Worm (Caenorhabditis elegans) whole organism, young adult: ENCODE data around the gene mre-11.

Source experiments
- B0019.2 ChIP-seq: fragments of 200-800 bp; sonication (Bioruptor generic); conservative IDR thresholded peaks from 2 replicates; pipeline ENCODE4 v1.3.6; 2022; ENCODE audit warnings: missing genetic modification reagents, missing genetic modification characterization, missing compliant biosample characterization
- C17E4.6 ChIP-seq: fragments of 200-800 bp; sonication (Bioruptor generic); IDR thresholded peaks from 2 replicates; pipeline ENCODE4 v1.3.6; 2022; ENCODE audit warnings: missing genetic modification reagents, missing genetic modification characterization, missing compliant biosample characterization
- F22D6.2 ChIP-seq: sonication (generic microtip); optimal IDR thresholded peaks from 2 replicates; lab custom pipeline; 2016; ENCODE audit warnings: mild to moderate bottlenecking, missing genetic modification characterization, missing compliant biosample characterization
- F23B12.7 ChIP-seq: sonication (generic microtip); optimal IDR thresholded peaks from 2 replicates; lab custom pipeline; 2017; ENCODE audit warnings: missing genetic modification characterization, mild to moderate bottlenecking, missing compliant biosample characterization, antibody characterized with exemption, moderate library complexity; ENCODE audit not compliant: insufficient read depth
- F39B2.1 ChIP-seq: fragments of 200-800 bp; sonication (Bioruptor generic); IDR thresholded peaks from 2 replicates; pipeline ENCODE4 v1.3.6; 2022; ENCODE audit warnings: missing genetic modification reagents, missing genetic modification characterization, missing compliant biosample characterization
- F49E8.2 ChIP-seq: sonication (generic microtip); optimal IDR thresholded peaks from 3 replicates; lab custom pipeline; 2017; ENCODE audit warnings: missing genetic modification characterization, mild to moderate bottlenecking, missing compliant biosample characterization, antibody characterized with exemption, moderate library complexity; ENCODE audit not compliant: insufficient read depth
- F57C9.4 ChIP-seq: sonication (generic microtip); optimal IDR thresholded peaks from 2 replicates; lab custom pipeline; 2017; ENCODE audit warnings: mild to moderate bottlenecking, missing genetic modification characterization, missing compliant biosample characterization
- Y53G8AR.9 ChIP-seq: fragments of 200-800 bp; sonication (Bioruptor generic); conservative IDR thresholded peaks from 2 replicates; pipeline ENCODE4 v1.3.6; 2022; ENCODE audit warnings: missing genetic modification reagents, missing genetic modification characterization, missing compliant biosample characterization
- atf-7 ChIP-seq: sonication (generic microtip); optimal IDR thresholded peaks from 2 replicates; lab custom pipeline; 2017; ENCODE audit warnings: mild to moderate bottlenecking, missing genetic modification characterization, missing compliant biosample characterization
- attf-6 ChIP-seq: fragments of 200-800 bp; sonication (Bioruptor generic); IDR thresholded peaks from 2 replicates; pipeline ENCODE4 v1.3.6; 2022; ENCODE audit warnings: missing genetic modification reagents, missing genetic modification characterization, missing compliant biosample characterization
- bed-1 ChIP-seq: fragments of 200-800 bp; sonication (Bioruptor generic); IDR thresholded peaks from 2 replicates; pipeline ENCODE4 v1.3.6; 2022; ENCODE audit warnings: missing genetic modification reagents, missing genetic modification characterization, missing compliant biosample characterization
- bed-2 ChIP-seq: fragments of 200-800 bp; sonication (Bioruptor generic); IDR thresholded peaks from 2 replicates; pipeline ENCODE4 v1.3.6; 2022; ENCODE audit warnings: missing genetic modification reagents, missing genetic modification characterization, missing compliant biosample characterization
- cebp-1 ChIP-seq, 2 experiments: fragments of 200-800 bp in 1 of 2; sonication (Bioruptor generic) in 1 of 2; sonication (generic microtip) in 1 of 2; IDR thresholded peaks in 1 of 2; optimal IDR thresholded peaks in 1 of 2; 2 replicates each; pipeline versions ENCODE4 v1.3.6 to Lab custom; 2017 to 2022; ENCODE audit warnings: missing compliant biosample characterization in 2 of 2, missing genetic modification characterization in 2 of 2, mild to moderate bottlenecking in 1 of 2, missing genetic modification reagents in 1 of 2, moderate library complexity in 1 of 2
- ceh-40 ChIP-seq: fragments of 200-800 bp; sonication (Bioruptor generic); IDR thresholded peaks from 2 replicates; pipeline ENCODE4 v1.3.6; 2022; ENCODE audit warnings: missing genetic modification characterization, missing compliant biosample characterization
- ceh-79 ChIP-seq: sonication (generic microtip); optimal IDR thresholded peaks from 2 replicates; lab custom pipeline; 2017; ENCODE audit warnings: mild to moderate bottlenecking, missing genetic modification characterization, missing compliant biosample characterization
- die-1 ChIP-seq: sonication (generic microtip); optimal IDR thresholded peaks from 2 replicates; lab custom pipeline; 2016; ENCODE audit warnings: missing genotype, mild to moderate bottlenecking, missing genetic modification characterization, missing compliant biosample characterization
- dpff-1 ChIP-seq: sonication (generic microtip); optimal IDR thresholded peaks from 2 replicates; lab custom pipeline; 2017; ENCODE audit warnings: mild to moderate bottlenecking, missing genetic modification characterization, missing compliant biosample characterization
- egl-44 ChIP-seq: fragments of 200-800 bp; sonication (Bioruptor generic); IDR thresholded peaks from 2 replicates; pipeline ENCODE4 v1.3.6; 2022; ENCODE audit warnings: missing genetic modification reagents, missing genetic modification characterization, missing compliant biosample characterization
- egrh-3 ChIP-seq: fragments of 200-800 bp; sonication (Bioruptor generic); IDR thresholded peaks from 2 replicates; pipeline ENCODE4 v1.3.6; 2022; ENCODE audit warnings: missing genetic modification reagents, missing genetic modification characterization, missing compliant biosample characterization
- ekl-4 ChIP-seq: fragments of 200-800 bp; sonication (Bioruptor generic); IDR thresholded peaks from 2 replicates; pipeline ENCODE4 v1.3.6; 2022; ENCODE audit warnings: missing genetic modification reagents, missing genetic modification characterization, missing compliant biosample characterization
- ets-4 ChIP-seq: fragments of 200-800 bp; sonication (Bioruptor generic); optimal IDR thresholded peaks from 2 replicates; lab custom pipeline; 2018; ENCODE audit warnings: mild to moderate bottlenecking, missing genetic modification characterization, missing compliant biosample characterization
- fkh-3 ChIP-seq: sonication (generic microtip); optimal IDR thresholded peaks from 2 replicates; lab custom pipeline; 2016; ENCODE audit warnings: mild to moderate bottlenecking, missing genetic modification characterization, missing compliant biosample characterization
- gei-17 ChIP-seq: fragments of 200-800 bp; sonication (Bioruptor generic); optimal IDR thresholded peaks from 2 replicates; lab custom pipeline; 2018; ENCODE audit warnings: mild to moderate bottlenecking, missing genetic modification characterization, missing compliant biosample characterization
- him-1 ChIP-seq: sonication (generic microtip); optimal IDR thresholded peaks from 2 replicates; lab custom pipeline; 2016; ENCODE audit warnings: missing genotype, missing genetic modification reagents, missing genetic modification characterization, missing compliant biosample characterization
- hlh-12 ChIP-seq: sonication (generic microtip); optimal IDR thresholded peaks from 2 replicates; lab custom pipeline; 2016; ENCODE audit warnings: missing genetic modification characterization, missing compliant biosample characterization
- hlh-26 ChIP-seq: fragments of 200-800 bp; sonication (Bioruptor generic); conservative IDR thresholded peaks from 2 replicates; pipeline ENCODE4 v1.3.6; 2022; ENCODE audit warnings: missing genetic modification reagents, missing genetic modification characterization, missing compliant biosample characterization
- hrde-1 ChIP-seq: sonication (generic microtip); optimal IDR thresholded peaks from 2 replicates; lab custom pipeline; 2016; ENCODE audit warnings: missing genetic modification characterization, mild to moderate bottlenecking, missing compliant biosample characterization, moderate library complexity, missing genotype, missing genetic modification reagents, borderline replicate concordance
- hsf-1 ChIP-seq: fragments of 200-800 bp; sonication (Bioruptor generic); IDR thresholded peaks from 2 replicates; pipeline ENCODE4 v1.3.6; 2022; ENCODE audit warnings: missing genetic modification reagents, missing genetic modification characterization, missing compliant biosample characterization
- lin-35 ChIP-seq, 3 experiments: fragments of 150-350 bp in 2 of 3; sonication (generic microtip) in 1 of 3; optimal IDR thresholded peaks; 2 replicates each; lab custom pipeline; 2014 to 2018; ENCODE audit warnings: missing biosample characterization in 3 of 3, missing genetic modification characterization in 3 of 3, missing genetic modification reagents in 3 of 3
- lin-40 ChIP-seq: sonication (generic microtip); optimal IDR thresholded peaks from 2 replicates; lab custom pipeline; 2016; ENCODE audit warnings: missing genetic modification characterization, mild to moderate bottlenecking, missing compliant biosample characterization, missing genotype, missing genetic modification reagents
- lir-1 ChIP-seq: fragments of 200-800 bp; sonication (Bioruptor generic); conservative IDR thresholded peaks from 2 replicates; pipeline ENCODE4 v1.3.6; 2022; ENCODE audit warnings: missing genetic modification reagents, missing genetic modification characterization, missing compliant biosample characterization
- madf-10 ChIP-seq: sonication (generic microtip); optimal IDR thresholded peaks from 2 replicates; lab custom pipeline; 2016; ENCODE audit warnings: mild to moderate bottlenecking, missing genetic modification characterization, missing compliant biosample characterization
- madf-3 ChIP-seq: fragments of 200-800 bp; sonication (Bioruptor generic); IDR thresholded peaks from 2 replicates; pipeline ENCODE4 v1.3.6; 2022; ENCODE audit warnings: missing genetic modification reagents, missing genetic modification characterization, missing compliant biosample characterization
- madf-6 ChIP-seq: fragments of 200-800 bp; sonication (Bioruptor generic); IDR thresholded peaks from 2 replicates; pipeline ENCODE4 v1.3.6; 2022; ENCODE audit warnings: missing genetic modification reagents, missing genetic modification characterization, missing compliant biosample characterization
- mxl-1 ChIP-seq: sonication (generic microtip); optimal IDR thresholded peaks from 2 replicates; lab custom pipeline; 2016; ENCODE audit warnings: missing genetic modification characterization, missing compliant biosample characterization
- nfya-2 ChIP-seq: fragments of 200-800 bp; sonication (Bioruptor generic); IDR thresholded peaks from 2 replicates; pipeline ENCODE4 v1.3.6; 2022; ENCODE audit warnings: missing genetic modification reagents, missing genetic modification characterization, missing compliant biosample characterization
- nhr-80 ChIP-seq: sonication (generic microtip); optimal IDR thresholded peaks from 2 replicates; lab custom pipeline; 2016; ENCODE audit warnings: missing genetic modification characterization, missing compliant biosample characterization
- pbrm-1 ChIP-seq: fragments of 200-800 bp; sonication (Bioruptor generic); IDR thresholded peaks from 2 replicates; pipeline ENCODE4 v1.3.6; 2022; ENCODE audit warnings: missing genetic modification reagents, missing genetic modification characterization, missing compliant biosample characterization
- rcor-1 ChIP-seq: fragments of 200-800 bp; sonication (Bioruptor generic); IDR thresholded peaks from 2 replicates; pipeline ENCODE4 v1.3.6; 2022; ENCODE audit warnings: missing genetic modification reagents, missing genetic modification characterization, missing compliant biosample characterization
- sdz-38 ChIP-seq: sonication (generic microtip); optimal IDR thresholded peaks from 2 replicates; lab custom pipeline; 2016; ENCODE audit warnings: missing genotype, missing genetic modification characterization, missing compliant biosample characterization
- sea-2 ChIP-seq: fragments of 200-800 bp; sonication (Bioruptor generic); IDR thresholded peaks from 2 replicates; pipeline ENCODE4 v1.3.6; 2022; ENCODE audit warnings: missing genetic modification characterization, missing compliant biosample characterization
- snpc-1.3 ChIP-seq: sonication (generic microtip); optimal IDR thresholded peaks from 2 replicates; lab custom pipeline; 2017; ENCODE audit warnings: missing genetic modification characterization, mild to moderate bottlenecking, missing compliant biosample characterization, antibody characterized with exemption, moderate library complexity, missing genotype, missing genetic modification reagents; ENCODE audit not compliant: insufficient read depth
- snpc-3.4 ChIP-seq: sonication (generic microtip); optimal IDR thresholded peaks from 2 replicates; lab custom pipeline; 2017; ENCODE audit warnings: missing genetic modification characterization, mild to moderate bottlenecking, missing compliant biosample characterization, antibody characterized with exemption, moderate library complexity, missing genotype, missing genetic modification reagents
- unc-130 ChIP-seq: sonication (generic microtip); optimal IDR thresholded peaks from 2 replicates; lab custom pipeline; 2016; ENCODE audit warnings: missing genetic modification reagents, missing genetic modification characterization, missing compliant biosample characterization
- ztf-28 ChIP-seq: fragments of 200-800 bp; sonication (Bioruptor generic); IDR thresholded peaks from 2 replicates; pipeline ENCODE4 v1.3.6; 2022; ENCODE audit warnings: missing genetic modification reagents, missing genetic modification characterization, missing compliant biosample characterization

Gene mre-11

DNA sequence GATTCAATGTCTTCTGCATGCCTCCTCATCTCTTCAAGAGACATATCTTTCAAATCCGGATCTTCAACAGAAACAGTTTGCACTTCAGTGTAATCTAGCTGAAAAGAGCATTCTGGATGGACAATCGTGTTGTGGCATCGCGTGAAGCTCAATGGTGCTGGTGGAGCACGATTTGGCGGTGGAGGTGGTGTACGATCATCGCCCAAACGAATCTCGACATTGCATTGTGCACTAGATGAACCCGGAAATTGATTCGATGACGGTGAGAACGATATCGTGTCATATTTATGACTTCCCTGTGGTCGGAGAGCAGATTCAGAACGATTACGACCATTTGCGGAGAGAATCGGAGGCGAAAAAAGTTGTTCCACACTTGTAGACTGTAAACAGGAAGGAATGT lies 36.5 kb upstream of the mre-11 start:
- no peak for TF ChIP-seq lir-1
- no peak for TF ChIP-seq hlh-26 (GFP tag; lab: Robert Waterston, UW)
- TF ChIP-seq hlh-12 (tag; lab: Kevin White, UChicago) = no peak
- TF ChIP-seq sdz-38 (tag; lab: Kevin White, UChicago) = no peak
- no peak for TF ChIP-seq dpff-1 (tag; lab: Kevin White, UChicago)
- TF ChIP-seq egl-44 (GFP tag; lab: Robert Waterston, UW) = no peak
- no peak for TF ChIP-seq ekl-4 (GFP tag; lab: Robert Waterston, UW)
- TF ChIP-seq pbrm-1 (GFP tag; lab: Robert Waterston, UW) = no peak
- TF ChIP-seq F39B2.1 (GFP tag; lab: Robert Waterston, UW) = no peak
- TF ChIP-seq atf-7 = no peak
- no peak for TF ChIP-seq hrde-1 (tag; lab: Kevin White, UChicago)
- no peak for TF ChIP-seq lin-35 (GFP tag; optimal IDR thresholded peaks at IDR 0.05; lab: Kevin White, UChicago)
- TF ChIP-seq snpc-1.3 = no peak
- no peak for TF ChIP-seq egrh-3 (GFP tag; lab: Robert Waterston, UW)
- TF ChIP-seq hsf-1 (GFP tag; lab: Robert Waterston, UW) = no peak

ce11 chrV:10771390-10771789 lies 34.7 kb upstream of the mre-11 start, which contains the start of gene D1054.3:
D1054.3 (plus strand) TSS chrV:10771451.
- TF ChIP-seq Y53G8AR.9 (0 out of 2 replicates have a peak, but pooled peaks have one; percentile 63), ets-4 (GFP tag; lab: Kevin White, UChicago) (no peak), snpc-1.3 (peak; percentile 49), nhr-80 (no peak), C17E4.6 (GFP tag; lab: Robert Waterston, UW) (no peak), ceh-79 (no peak), madf-3 (peak; percentile 74; the same call in 1 of the 2 replicates), attf-6 (GFP tag; lab: Robert Waterston, UW) (no peak), egrh-3 (GFP tag; lab: Robert Waterston, UW) (no peak), F49E8.2 (no peak), hsf-1 (GFP tag; lab: Robert Waterston, UW) (peak; percentile 51; the same call in 1 of the 2 replicates), him-1 (tag; lab: Kevin White, UChicago) (no peak), lin-40 (tag; lab: Kevin White, UChicago) (no peak), ekl-4 (GFP tag; lab: Robert Waterston, UW) (peak; percentile 50; the same call in 1 of the 2 replicates), lir-1 (no peak), F57C9.4 (tag; lab: Kevin White, UChicago) (no peak), F23B12.7 (tag; lab: Kevin White, UChicago) (no peak), sea-2 (GFP tag; lab: Robert Waterston, UW) (no peak), madf-10 (tag; lab: Kevin White, UChicago) (no peak), madf-6 (GFP tag; lab: Robert Waterston, UW) (peak; percentile 49; the same call in 1 of the 2 replicates), fkh-3 (tag; lab: Kevin White, UChicago) (no peak), ceh-40 (no peak), unc-130 (no peak), mxl-1 (tag; lab: Kevin White, UChicago) (no peak), cebp-1 (GFP tag; IDR thresholded peaks at IDR 0.05; lab: Robert Waterston, UW) (no peak), cebp-1 (tag; optimal IDR thresholded peaks at IDR 0.05; lab: Kevin White, UChicago) (no peak), bed-1 (GFP tag; lab: Robert Waterston, UW) (no peak), rcor-1 (GFP tag; lab: Robert Waterston, UW) (no peak), snpc-3.4 (tag; lab: Kevin White, UChicago) (peak; percentile 15), ztf-28 (GFP tag; lab: Robert Waterston, UW) (no peak), hlh-12 (tag; lab: Kevin White, UChicago) (no peak), pbrm-1 (GFP tag; lab: Robert Waterston, UW) (no peak), nfya-2 (no peak), egl-44 (GFP tag; lab: Robert Waterston, UW) (no peak), gei-17 (no peak), B0019.2 (GFP tag; lab: Robert Waterston, UW) (no peak), sdz-38 (tag; lab: Kevin White, UChicago) (no peak), F22D6.2 (no peak), bed-2 (GFP tag; lab: Robert Waterston, UW) (no peak), die-1 (tag; lab: Kevin White, UChicago) (no peak), F39B2.1 (GFP tag; lab: Robert Waterston, UW) (0 out of 2 replicates have a peak, but pooled peaks have one; percentile 50)
